Worm (Caenorhabditis elegans): ENCODE data around the gene pus-1.
A peak's percentile ranks its signal among the peaks of the same experiment; 100 is the strongest.

The pus-1 gene

DNA sequence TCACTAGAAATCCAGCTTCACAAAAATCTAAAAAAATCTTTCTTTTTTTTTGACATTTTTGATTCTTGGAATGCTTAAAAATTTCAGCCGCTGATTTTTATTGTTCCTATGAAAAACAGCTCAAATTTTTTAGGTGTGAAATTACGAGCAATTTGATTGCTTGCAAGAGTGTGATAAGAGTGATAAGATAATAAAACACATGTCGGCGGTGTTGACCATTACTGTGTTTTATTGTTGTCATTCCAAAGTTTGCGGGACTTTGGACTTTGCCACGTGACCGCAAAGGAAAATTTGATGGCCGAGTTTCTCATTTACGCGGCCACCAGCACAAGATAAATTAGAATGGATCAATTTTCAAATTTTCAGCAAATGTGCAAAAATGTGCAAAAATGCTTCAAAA lies 22.0 kb upstream of the pus-1 start:
- TF ChIP-seq dmd-4 (tag; optimal IDR thresholded peaks at IDR 0.05) (no peak), snpc-4 (tag; optimal IDR thresholded peaks at IDR 0.05) (no peak), zag-1 (tag; optimal IDR thresholded peaks at IDR 0.05) (no peak), crh-2 (tag; optimal IDR thresholded peaks at IDR 0.05) (no peak), nhr-23 (tag; optimal IDR thresholded peaks at IDR 0.05) (no peak), gmeb-1 (tag; optimal IDR thresholded peaks at IDR 0.05) (peak; percentile 45), mbf-1 (tag; optimal IDR thresholded peaks at IDR 0.05) (no peak), fos-1 (tag; optimal IDR thresholded peaks at IDR 0.05) (peak; percentile 42), blmp-1 (tag; optimal IDR thresholded peaks at IDR 0.05; ENCODE audit: insufficient read depth) (no peak), sma-9 (GFP tag; optimal IDR thresholded peaks at IDR 0.05) (peak; percentile 29), sma-9 (tag; optimal IDR thresholded peaks at IDR 0.05) (no peak), aly-2 (tag; optimal IDR thresholded peaks at IDR 0.05) (no peak), ceh-82 (tag; optimal IDR thresholded peaks at IDR 0.05) (no peak), R02D3.7 (tag; optimal IDR thresholded peaks at IDR 0.05) (no peak), C34F6.9 (tag; optimal IDR thresholded peaks at IDR 0.05) (no peak), elt-3 (tag; optimal IDR thresholded peaks at IDR 0.05) (no peak), nhr-10 (tag; optimal IDR thresholded peaks at IDR 0.05) (no peak), ztf-4 (tag; optimal IDR thresholded peaks at IDR 0.05) (no peak), ama-1 (optimal IDR thresholded peaks at IDR 0.05) (no peak), nhr-77 (tag; optimal IDR thresholded peaks at IDR 0.05) (no peak), elt-1 (tag; optimal IDR thresholded peaks at IDR 0.05) (no peak), mdl-1 (tag; optimal IDR thresholded peaks at IDR 0.05) (no peak), F13H6.1 (tag; optimal IDR thresholded peaks at IDR 0.05) (no peak), ceh-16 (tag; optimal IDR thresholded peaks at IDR 0.05) (no peak), nhr-25 (tag; optimal IDR thresholded peaks at IDR 0.05) (no peak), alr-1 (tag; optimal IDR thresholded peaks at IDR 0.05) (no peak), egl-27 (tag; optimal IDR thresholded peaks at IDR 0.05) (no peak)

DNA sequence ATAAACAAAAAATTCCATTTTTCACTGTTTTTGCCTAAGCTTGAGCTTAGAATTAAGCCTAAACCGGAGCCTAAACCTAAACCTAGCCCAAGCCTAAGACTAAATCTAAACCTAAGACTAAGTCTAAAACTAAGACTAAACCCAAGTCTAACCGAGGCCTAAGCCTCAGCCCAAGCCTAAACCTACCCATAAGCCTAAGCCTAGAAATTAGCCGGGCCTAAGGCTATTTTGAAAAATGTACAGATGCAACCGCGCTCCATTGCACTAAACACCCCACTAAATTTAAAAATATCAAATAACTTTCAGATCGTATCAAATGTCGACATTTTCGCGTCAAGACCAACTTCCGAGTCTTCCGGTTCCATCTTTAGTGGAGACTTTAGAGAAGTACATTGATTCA lies 20.5 kb upstream of the pus-1 start, which contains the start of gene T20B3.1:
T20B3.1 (plus strand) TSS at position 301 of the 400 bp plus-strand sequence.
- TF ChIP-seq sma-9 (GFP tag; optimal IDR thresholded peaks at IDR 0.05) (no peak), sma-9 (tag; optimal IDR thresholded peaks at IDR 0.05) (no peak), elt-1 (tag; optimal IDR thresholded peaks at IDR 0.05) (no peak), sem-4 (tag; optimal IDR thresholded peaks at IDR 0.05) (no peak), snpc-4 (tag; optimal IDR thresholded peaks at IDR 0.05) (no peak), nhr-21 (tag; optimal IDR thresholded peaks at IDR 0.05) (no peak), peb-1 (tag; optimal IDR thresholded peaks at IDR 0.05) (no peak), C34F6.9 (tag; optimal IDR thresholded peaks at IDR 0.05) (no peak), ceh-82 (tag; optimal IDR thresholded peaks at IDR 0.05) (no peak), R02D3.7 (tag; optimal IDR thresholded peaks at IDR 0.05) (no peak), nhr-6 (tag; optimal IDR thresholded peaks at IDR 0.05) (no peak), nhr-129 (tag; optimal IDR thresholded peaks at IDR 0.05) (no peak), Y55F3AM.14 (GFP tag; optimal IDR thresholded peaks at IDR 0.05) (no peak), mbf-1 (tag; optimal IDR thresholded peaks at IDR 0.05) (no peak)

DNA sequence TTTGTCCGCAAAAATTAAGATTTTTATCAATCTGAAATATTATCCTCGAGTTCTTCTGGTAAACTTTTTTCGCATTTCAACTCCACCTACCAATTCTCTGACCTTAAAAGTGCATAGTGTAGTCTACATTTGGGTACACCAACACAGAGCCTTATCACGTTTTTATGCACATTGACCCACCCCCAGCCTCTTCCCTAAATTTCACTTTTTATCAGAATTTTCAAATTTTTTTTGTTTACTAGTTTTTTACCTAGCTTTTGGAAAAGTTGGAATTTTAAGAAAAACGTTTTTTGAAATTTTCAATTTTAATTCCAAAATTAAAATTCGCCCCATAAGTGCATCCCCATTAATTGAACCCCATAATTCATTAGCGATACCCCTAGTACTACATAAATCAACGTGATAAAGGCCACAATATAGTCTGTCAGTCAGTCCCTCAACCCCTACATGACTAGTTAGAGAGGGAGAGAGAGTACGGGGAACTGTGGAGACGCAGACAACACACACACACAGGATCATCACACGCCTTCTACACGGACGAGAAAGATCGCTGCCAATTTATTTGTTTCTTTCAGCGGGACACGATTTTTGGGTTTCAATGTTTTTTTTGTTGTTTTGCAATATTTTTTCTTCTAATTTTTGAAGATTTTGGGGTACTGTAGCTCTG lies 19.9 kb upstream of the pus-1 start:
- TF ChIP-seq lsy-2 (tag; optimal IDR thresholded peaks at IDR 0.05) = no peak
- TF ChIP-seq nhr-6 (tag; optimal IDR thresholded peaks at IDR 0.05) = no peak
- TF ChIP-seq ceh-82 (tag; optimal IDR thresholded peaks at IDR 0.05) = no peak
- TF ChIP-seq sma-3 (GFP tag; optimal IDR thresholded peaks at IDR 0.05) = peak; percentile 7
- peak; percentile 42 for TF ChIP-seq mab-5 (tag; optimal IDR thresholded peaks at IDR 0.05)
- TF ChIP-seq nhr-11 (tag; optimal IDR thresholded peaks at IDR 0.05) = no peak
- TF ChIP-seq unc-55 (GFP tag; optimal IDR thresholded peaks at IDR 0.05) = peak; percentile 10
- peak; percentile 48 for TF ChIP-seq nhr-25 (tag; optimal IDR thresholded peaks at IDR 0.05)
- TF ChIP-seq nhr-21 (tag; optimal IDR thresholded peaks at IDR 0.05) = peak; percentile 45
- TF ChIP-seq alr-1 (tag; optimal IDR thresholded peaks at IDR 0.05) = no peak
- no peak for TF ChIP-seq nhr-77 (tag; optimal IDR thresholded peaks at IDR 0.05)
- no peak for TF ChIP-seq mbf-1 (tag; optimal IDR thresholded peaks at IDR 0.05)
- no peak for TF ChIP-seq Y55F3AM.14 (GFP tag; optimal IDR thresholded peaks at IDR 0.05)
- TF ChIP-seq ama-1 (optimal IDR thresholded peaks at IDR 0.05) = no peak

DNA sequence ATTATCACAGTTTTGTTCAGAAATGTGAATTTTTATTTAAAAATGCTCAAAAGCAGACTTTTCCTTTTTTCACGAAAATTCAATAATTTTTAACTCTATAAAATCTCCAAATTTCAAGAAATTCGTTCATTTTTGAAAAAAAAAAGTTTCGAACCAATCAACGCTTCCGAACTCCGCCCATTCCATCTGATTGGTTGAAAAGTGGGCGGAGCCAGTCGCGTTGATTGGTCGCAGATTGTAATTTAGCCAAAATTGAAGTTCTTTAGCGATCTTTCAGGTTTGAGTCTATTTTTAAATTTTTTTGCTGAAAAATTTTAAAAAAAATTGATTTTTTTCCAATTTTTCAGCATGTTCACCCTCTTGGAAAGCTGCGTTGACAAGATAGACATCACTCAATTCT lies 17.6 kb upstream of the pus-1 start:
- no peak for TF ChIP-seq ceh-82 (tag; optimal IDR thresholded peaks at IDR 0.05)
- TF ChIP-seq mab-5 (tag; optimal IDR thresholded peaks at IDR 0.05) = no peak
- TF ChIP-seq nhr-12 (tag; optimal IDR thresholded peaks at IDR 0.05) = no peak
- no peak for TF ChIP-seq ztf-11 (tag; optimal IDR thresholded peaks at IDR 0.05)
- TF ChIP-seq ztf-1 (GFP tag; conservative IDR thresholded peaks at IDR 0.05) = no peak
- no peak for TF ChIP-seq ZK546.5 (tag; optimal IDR thresholded peaks at IDR 0.05)
- no peak for TF ChIP-seq lsy-2 (tag; optimal IDR thresholded peaks at IDR 0.05)
- TF ChIP-seq lin-11 (tag; optimal IDR thresholded peaks at IDR 0.05) = no peak

Measured in whole organism, L2 larva.